Fruit fly (Drosophila melanogaster): ENCODE measurements around the gene MAGE.

DNA sequence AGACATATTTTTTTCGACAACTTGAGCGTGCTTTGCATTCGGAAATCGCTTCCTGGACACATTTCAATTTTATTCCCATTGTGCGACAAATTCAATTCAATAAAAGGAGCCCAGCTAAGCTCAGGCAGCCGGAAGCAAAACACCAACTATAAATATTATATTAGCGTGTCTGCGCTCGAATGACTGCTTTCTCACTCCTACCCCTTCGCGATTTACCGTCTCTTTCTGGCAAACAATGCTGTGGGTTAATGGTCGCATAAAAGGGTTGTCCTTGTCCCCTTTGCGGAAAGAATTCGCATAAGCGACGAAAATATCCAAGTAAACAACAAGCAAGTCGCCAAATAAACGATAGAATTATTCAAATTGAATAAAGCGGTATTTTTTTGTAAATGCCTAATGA is 50.7 kb downstream of the MAGE start:
- no peak for TF ChIP-seq pad (GFP tag; optimal IDR thresholded peaks at IDR 0.05)
- TF ChIP-seq ovo (GFP tag; optimal IDR thresholded peaks at IDR 0.05) = no peak
- no peak for TF ChIP-seq CG7101 (tag; optimal IDR thresholded peaks at IDR 0.05)
